Fruit fly (Drosophila melanogaster) whole organism, adult: ENCODE measurements around the gene Vps60.

ENCODE experiments used
- CG11617 ChIP-seq: fragments of 200-800 bp; sonication (Bioruptor generic); optimal IDR thresholded peaks from 2 replicates; lab custom pipeline; 2017; ENCODE audit warnings: mild to moderate bottlenecking, missing biosample characterization, missing genetic modification reagents, missing genetic modification characterization
- CG12768 ChIP-seq: fragments of 200-800 bp; sonication (Bioruptor generic); optimal IDR thresholded peaks from 2 replicates; lab custom pipeline; 2017; ENCODE audit warnings: missing biosample characterization, missing genetic modification characterization, mild to moderate bottlenecking, moderate library complexity, missing genetic modification reagents
- CG14711 ChIP-seq: fragments of 200-800 bp; sonication (Bioruptor generic); optimal IDR thresholded peaks from 2 replicates; lab custom pipeline; 2018; ENCODE audit warnings: missing biosample characterization, mild to moderate bottlenecking, missing genetic modification characterization, moderate library complexity
- CG1620 ChIP-seq: fragments of 200-800 bp; sonication (Bioruptor generic); optimal IDR thresholded peaks from 2 replicates; lab custom pipeline; 2016; ENCODE audit warnings: missing biosample characterization, missing genetic modification characterization
- CG33017 ChIP-seq: fragments of 200-800 bp; sonication (Bioruptor generic); optimal IDR thresholded peaks from 2 replicates; lab custom pipeline; 2018; ENCODE audit warnings: missing biosample characterization, mild to moderate bottlenecking, missing genetic modification characterization, moderate library complexity
- CG5204 ChIP-seq: fragments of 200-800 bp; sonication (Bioruptor generic); optimal IDR thresholded peaks from 2 replicates; lab custom pipeline; 2016; ENCODE audit warnings: missing biosample characterization, missing genetic modification characterization
- CG7045 ChIP-seq: fragments of 200-800 bp; sonication (Bioruptor generic); optimal IDR thresholded peaks from 2 replicates; lab custom pipeline; 2017; ENCODE audit warnings: missing biosample characterization, mild to moderate bottlenecking, missing genetic modification characterization
- CG7101 ChIP-seq: fragments of 200-800 bp; sonication (Bioruptor generic); optimal IDR thresholded peaks from 2 replicates; lab custom pipeline; 2018; ENCODE audit warnings: missing biosample characterization, mild to moderate bottlenecking, missing genetic modification characterization, moderate library complexity
- Clk ChIP-seq: fragments of 200-800 bp; sonication (Bioruptor generic); optimal IDR thresholded peaks from 2 replicates; lab custom pipeline; 2017; ENCODE audit warnings: missing biosample characterization, missing genetic modification characterization
- Crg-1 ChIP-seq: fragments of 200-800 bp; sonication (Bioruptor generic); optimal IDR thresholded peaks from 2 replicates; lab custom pipeline; 2016; ENCODE audit warnings: missing biosample characterization, missing genetic modification characterization
- Hr96 ChIP-seq: fragments of 200-800 bp; sonication (Bioruptor generic); optimal IDR thresholded peaks from 2 replicates; lab custom pipeline; 2016; ENCODE audit warnings: missing biosample characterization, missing genetic modification characterization
- Mnt ChIP-seq: fragments of 200-800 bp; sonication (Bioruptor generic); optimal IDR thresholded peaks from 2 replicates; lab custom pipeline; 2016; ENCODE audit warnings: missing biosample characterization, mild to moderate bottlenecking, missing genetic modification characterization
- bab1 ChIP-seq: fragments of 200-800 bp; sonication (Bioruptor generic); optimal IDR thresholded peaks from 3 replicates; lab custom pipeline; 2019; ENCODE audit warnings: missing biosample characterization, mild to moderate bottlenecking, missing genetic modification characterization, moderate library complexity
- cic ChIP-seq: fragments of 200-800 bp; sonication (Bioruptor generic); optimal IDR thresholded peaks from 2 replicates; lab custom pipeline; 2017; ENCODE audit warnings: missing biosample characterization, mild to moderate bottlenecking, missing genetic modification characterization, moderate library complexity
- cnc ChIP-seq, 2 experiments: fragments of >200 bp; optimal IDR thresholded peaks; 2 replicates each; lab custom pipeline; 2017
- kay ChIP-seq: fragments of 200-800 bp; sonication (Bioruptor generic); peaks from one replicate; lab custom pipeline; 2016; ENCODE audit warnings: missing biosample characterization, missing genetic modification characterization, borderline replicate concordance
- pad ChIP-seq: fragments of 200-800 bp; sonication (Bioruptor generic); optimal IDR thresholded peaks from 3 replicates; lab custom pipeline; 2017; ENCODE audit warnings: missing biosample characterization, missing genetic modification characterization, mild to moderate bottlenecking, moderate library complexity, missing genetic modification reagents
- tj ChIP-seq: fragments of 200-800 bp; sonication (Bioruptor generic); optimal IDR thresholded peaks from 3 replicates; lab custom pipeline; 2017; ENCODE audit warnings: missing biosample characterization, mild to moderate bottlenecking, missing genetic modification characterization, moderate library complexity
- toe ChIP-seq: fragments of 200-800 bp; sonication (Bioruptor generic); optimal IDR thresholded peaks from 2 replicates; lab custom pipeline; 2016; ENCODE audit warnings: missing biosample characterization, missing genetic modification characterization

Gene Vps60

DNA sequence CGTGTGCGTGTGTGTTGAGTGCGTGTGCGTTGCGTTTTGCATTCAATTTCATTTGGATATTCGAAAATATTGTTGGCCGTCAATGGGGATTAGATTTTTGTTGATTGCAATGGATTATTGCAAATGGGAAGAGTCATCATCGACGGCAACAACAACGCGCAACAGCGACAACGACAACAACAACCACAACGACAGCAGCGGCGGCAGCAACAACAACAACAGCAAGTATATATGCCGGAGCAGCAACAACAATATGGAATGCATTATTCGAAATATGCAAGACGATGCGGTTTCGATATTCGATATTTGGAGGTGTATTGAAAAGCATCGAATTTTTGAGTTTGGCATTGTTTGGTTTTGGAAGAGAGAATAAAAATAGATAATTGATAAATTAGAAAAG, 20.6 kb upstream of the Vps60 start:
- TF ChIP-seq CG14711 (tag; lab: Kevin White, UChicago) (no peak), CG5204 (GFP tag; lab: Kevin White, UChicago) (no peak), bab1 (GFP tag; lab: Kevin White, UChicago) (no peak), Mnt (GFP tag; lab: Kevin White, UChicago) (no peak), CG12768 (GFP tag; lab: Kevin White, UChicago) (no peak), toe (no peak), CG33017 (tag; lab: Kevin White, UChicago) (no peak), tj (GFP tag; lab: Kevin White, UChicago) (no peak), CG11617 (no peak)

DNA sequence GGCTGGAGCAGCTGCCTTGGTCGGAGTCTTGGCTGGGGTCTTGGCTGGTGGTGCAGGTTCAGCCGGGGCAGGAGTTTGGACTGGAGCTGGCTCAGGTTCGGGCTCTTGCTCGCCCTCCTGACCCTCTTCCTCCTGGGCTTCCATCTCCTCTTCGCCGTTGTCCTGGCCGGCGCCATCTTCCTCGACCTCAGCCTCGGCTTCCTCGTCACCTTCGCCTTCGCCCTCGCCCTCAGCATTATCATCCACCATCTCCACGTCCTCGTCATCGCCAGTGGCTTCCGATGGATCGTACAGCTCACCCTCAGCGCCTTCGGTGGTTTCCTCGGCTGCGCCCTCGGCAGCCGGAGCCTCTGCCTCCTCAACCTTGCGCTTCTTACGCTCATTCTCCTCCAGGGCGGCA, 17.2 kb upstream of the Vps60 start:
- TF ChIP-seq Crg-1 (GFP tag; lab: Kevin White, UChicago) (no peak), Mnt (GFP tag; lab: Kevin White, UChicago) (no peak), cic (no peak), cnc (optimal IDR thresholded peaks at IDR 0.05; lab: Kevin White, UChicago) (no peak), bab1 (GFP tag; lab: Kevin White, UChicago) (no peak), CG33017 (tag; lab: Kevin White, UChicago) (no peak)

DNA sequence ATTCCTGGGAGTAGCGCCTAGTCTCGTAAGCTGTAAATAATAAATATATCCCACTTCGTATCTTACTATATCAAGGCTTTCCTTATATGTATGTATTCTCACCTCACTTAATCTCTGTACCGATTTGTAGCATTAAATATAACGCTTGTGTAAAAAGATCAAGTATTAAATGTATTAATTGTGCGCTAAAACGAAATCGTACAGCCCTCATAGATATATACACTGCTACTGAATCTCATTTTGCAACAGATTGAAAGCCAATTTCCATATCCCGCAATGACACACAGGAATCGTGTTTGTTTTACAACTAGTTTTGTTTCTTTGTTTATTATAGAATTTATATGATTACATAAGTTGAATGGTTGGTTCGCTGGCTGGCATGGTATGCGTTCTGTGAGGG, 16.4 kb upstream of the Vps60 start:
- TF ChIP-seq kay (GFP tag; lab: Kevin White, UChicago) (peak; percentile 90), toe (no peak)

DNA sequence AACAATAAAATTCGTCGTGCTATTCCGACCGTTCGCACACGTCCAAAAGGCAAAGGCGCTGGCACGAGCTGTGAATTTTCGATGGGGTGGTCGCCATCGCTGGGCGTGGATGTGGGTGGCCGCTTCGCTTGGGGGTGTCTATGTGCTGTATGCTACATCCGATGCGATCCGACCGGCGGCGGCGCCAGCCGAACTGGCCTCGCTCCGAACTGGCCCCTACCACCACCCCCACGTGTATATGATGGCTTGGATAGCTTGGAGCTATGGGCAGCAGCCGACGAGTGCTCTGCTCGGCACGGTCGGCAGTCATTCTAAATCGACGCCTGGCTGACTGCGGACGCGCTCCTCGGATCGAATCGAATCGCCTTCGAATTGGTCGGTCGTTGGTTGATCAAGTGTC, 11.7 kb upstream of the Vps60 start, which contains the start of gene CG7497:
TSS of gene CG7497 (plus strand) at position 308 of the 400 bp plus-strand sequence.
- TF ChIP-seq cic (no peak), CG12768 (GFP tag; lab: Kevin White, UChicago) (peak; percentile 20)

DNA sequence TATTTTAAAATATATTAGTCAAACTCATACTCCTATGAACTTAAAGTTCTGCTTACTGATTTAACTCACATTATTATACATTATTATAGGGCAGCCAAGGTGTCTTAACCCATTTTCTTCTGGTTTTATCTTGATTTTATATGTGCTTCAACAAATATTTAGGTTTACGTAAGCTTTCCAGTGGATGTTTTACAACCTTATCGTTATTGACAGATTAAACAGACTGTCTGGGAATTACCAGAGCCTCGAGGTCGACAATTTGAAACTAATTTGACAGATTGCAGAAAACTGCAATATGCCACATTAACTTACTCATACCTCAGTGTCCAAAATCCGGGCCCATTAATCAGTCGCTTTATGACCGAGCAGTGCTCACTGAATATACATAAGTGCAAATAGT, 9.8 kb upstream of the Vps60 start:
- TF ChIP-seq Hr96 (GFP tag; lab: Kevin White, UChicago) (no peak), kay (GFP tag; lab: Kevin White, UChicago) (no peak), CG7101 (tag; lab: Kevin White, UChicago) (no peak), Clk (GFP tag; lab: Kevin White, UChicago) (no peak), Crg-1 (GFP tag; lab: Kevin White, UChicago) (no peak)

DNA sequence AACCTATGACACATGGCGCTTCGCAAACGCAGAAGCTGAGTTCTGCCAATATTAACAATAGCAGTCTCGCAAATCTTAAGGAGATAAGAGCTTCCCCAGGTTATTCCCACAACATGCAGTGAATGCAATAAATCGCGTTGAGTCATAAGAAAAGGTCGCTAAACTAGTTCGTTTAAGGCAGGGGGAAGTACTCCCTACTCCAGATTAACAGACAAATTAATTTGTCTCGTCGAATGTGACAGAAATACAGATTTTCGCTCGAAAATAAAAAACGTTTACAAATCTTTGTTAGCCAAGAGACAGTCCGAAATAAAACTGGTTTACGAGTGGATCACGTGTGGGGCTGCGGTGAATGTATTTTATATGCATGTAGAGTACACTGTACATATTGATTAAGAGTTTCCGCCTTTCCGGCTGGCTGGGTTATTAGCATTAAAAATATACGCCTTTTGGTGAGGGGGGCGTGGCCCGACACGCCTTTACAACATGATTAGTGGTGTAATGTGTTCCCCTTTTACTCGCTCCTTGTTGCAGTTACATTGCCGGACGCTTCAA, 4.2 kb upstream of the Vps60 start:
- TF ChIP-seq kay (GFP tag; lab: Kevin White, UChicago) = peak; percentile 70
- TF ChIP-seq cnc (optimal IDR thresholded peaks at IDR 0.05; lab: Kevin White, UChicago) = no peak

DNA sequence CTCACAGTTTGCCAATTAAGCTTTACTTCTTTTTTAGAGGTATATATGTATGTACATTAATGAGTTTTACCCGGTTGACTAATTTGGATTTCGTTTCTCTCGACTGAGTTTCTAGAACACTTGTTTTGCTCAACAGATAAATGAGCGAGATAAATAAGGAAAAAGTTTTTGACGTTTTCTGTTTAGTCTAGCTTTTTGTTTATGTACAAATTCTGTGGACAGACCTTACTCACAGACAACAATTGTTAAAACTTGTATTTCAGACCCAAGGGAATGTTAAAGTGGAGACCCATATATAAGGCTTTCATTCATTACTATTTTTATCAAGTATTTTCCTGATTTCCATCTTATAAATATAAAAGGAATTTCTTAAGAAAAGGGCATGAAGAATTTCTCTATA, 3.6 kb upstream of the Vps60 start:
- TF ChIP-seq CG7101 (tag; lab: Kevin White, UChicago) = peak; percentile 39
- peak; percentile 44 for TF ChIP-seq Crg-1 (GFP tag; lab: Kevin White, UChicago)
- no peak for TF ChIP-seq CG1620 (GFP tag; lab: Kevin White, UChicago)

DNA sequence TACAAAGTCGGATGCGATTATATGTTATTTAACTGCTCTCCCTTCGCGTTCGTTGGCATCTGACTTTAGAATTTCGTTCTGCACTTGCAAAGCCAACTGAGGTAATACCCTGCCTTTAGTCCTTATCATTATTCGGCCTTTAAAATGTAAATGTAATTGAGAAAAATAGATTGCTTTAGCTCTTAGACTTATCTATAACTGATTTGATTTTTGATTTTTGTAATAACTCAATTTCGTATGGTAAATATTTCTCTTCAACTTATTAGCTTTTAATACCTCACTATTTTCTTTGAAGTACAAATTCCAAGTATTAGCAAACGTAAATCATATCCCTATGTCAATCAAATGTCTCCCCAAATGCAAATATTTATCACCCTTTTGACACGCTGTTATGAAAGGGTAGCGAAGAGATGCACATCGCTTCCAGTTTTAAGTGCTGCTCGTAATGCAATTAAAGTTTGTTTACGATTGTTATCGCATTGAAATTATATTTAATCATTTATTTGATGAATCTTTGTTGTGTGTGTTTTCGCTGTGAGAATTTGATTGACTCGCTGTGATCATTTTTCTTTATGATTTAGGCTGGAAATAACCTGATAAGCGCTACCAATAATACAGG, 2.9 kb upstream of the Vps60 start:
- peak; percentile 10 for TF ChIP-seq CG12768 (GFP tag; lab: Kevin White, UChicago)
- TF ChIP-seq CG1620 (GFP tag; lab: Kevin White, UChicago) = no peak
- TF ChIP-seq CG33017 (tag; lab: Kevin White, UChicago) = no peak
- TF ChIP-seq CG7045 (GFP tag; lab: Kevin White, UChicago) = peak; percentile 7
- TF ChIP-seq kay (GFP tag; lab: Kevin White, UChicago) = peak; percentile 57
- peak; percentile 1 for TF ChIP-seq CG11617

DNA sequence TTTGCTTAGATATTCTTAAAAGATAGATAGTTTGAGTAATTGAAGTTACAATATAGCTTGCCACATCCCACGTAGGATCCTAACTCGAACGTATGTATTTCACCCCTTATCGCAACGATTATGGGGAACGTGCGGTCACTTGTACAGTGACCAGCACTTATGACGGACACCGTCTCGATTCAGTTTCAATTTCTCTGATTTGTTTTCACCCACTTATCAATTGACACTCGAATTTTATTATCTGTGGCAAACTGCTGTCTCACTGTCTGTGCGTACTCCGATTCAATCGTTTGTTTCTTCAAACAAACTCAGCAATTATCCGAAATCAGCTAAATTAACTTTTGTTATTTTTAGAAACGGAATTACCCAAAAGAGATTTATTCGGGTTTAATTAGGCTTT, 1.5 kb upstream of the Vps60 start:
- peak; percentile 12 to 72 for TF ChIP-seq cnc (optimal IDR thresholded peaks at IDR 0.05; lab: Kevin White, UChicago)
- no peak for TF ChIP-seq pad
- TF ChIP-seq Crg-1 (GFP tag; lab: Kevin White, UChicago) = no peak
- no peak for TF ChIP-seq tj (GFP tag; lab: Kevin White, UChicago)
- TF ChIP-seq Mnt (GFP tag; lab: Kevin White, UChicago) = no peak
- no peak for TF ChIP-seq CG7045 (GFP tag; lab: Kevin White, UChicago)
